Fruit fly (Drosophila melanogaster) whole organism: ENCODE data around the gene flr.

Experiments used
- CG8478 ChIP-seq: fragments of >200 bp; optimal IDR thresholded peaks from 2 replicates; lab custom pipeline; 2018; ENCODE audit warnings: inconsistent platforms
- Dll ChIP-seq: fragments of >200 bp; optimal IDR thresholded peaks from 2 replicates; lab custom pipeline; 2017
- EcR ChIP-seq, 2 experiments: fragments of >200 bp; optimal IDR thresholded peaks; 2 replicates each; lab custom pipeline; 2017; ENCODE audit warnings: missing biosample characterization in 2 of 2, missing genetic modification characterization in 2 of 2, missing genetic modification reagents in 2 of 2
- pan ChIP-seq: fragments of >200 bp; optimal IDR thresholded peaks from 2 replicates; lab custom pipeline; 2017
- psq ChIP-seq: fragments of >200 bp; optimal IDR thresholded peaks from 2 replicates; lab custom pipeline; 2017
- usp ChIP-seq: fragments of >200 bp; optimal IDR thresholded peaks from 2 replicates; lab custom pipeline; 2017; ENCODE audit warnings: missing biosample characterization, missing genetic modification characterization, mixed read lengths

The flr gene

dm6 chr3L:13403141-13403867 is 9.3 kb upstream of the flr start:
- TF ChIP-seq CG8478 (lab: Kevin White, UChicago) = no peak
- no peak for TF ChIP-seq Dll (lab: Kevin White, UChicago)
- no peak for TF ChIP-seq psq (lab: Kevin White, UChicago)
- TF ChIP-seq EcR (GFP tag; optimal IDR thresholded peaks at IDR 0.05; lab: Kevin White, UChicago) = no peak

dm6 chr3L:13406873-13407272 is 5.8 kb upstream of the flr start:
- TF ChIP-seq CG8478 (lab: Kevin White, UChicago) (no peak), usp (GFP tag; lab: Kevin White, UChicago) (no peak), pan (lab: Kevin White, UChicago) (no peak), psq (lab: Kevin White, UChicago) (no peak), Dll (lab: Kevin White, UChicago) (no peak), EcR (GFP tag; optimal IDR thresholded peaks at IDR 0.05; lab: Kevin White, UChicago) (no peak)

- TF ChIP-seq usp (GFP tag; lab: Kevin White, UChicago) = no peak
Measured at dm6 chr3L:13409809-13410521, 2.7 kb upstream of the flr start.

- TF ChIP-seq Dll (lab: Kevin White, UChicago) = no peak
- no peak for TF ChIP-seq CG8478 (lab: Kevin White, UChicago)
- TF ChIP-seq EcR (GFP tag; optimal IDR thresholded peaks at IDR 0.05; lab: Kevin White, UChicago) = no peak
- no peak for TF ChIP-seq usp (GFP tag; lab: Kevin White, UChicago)
- no peak for TF ChIP-seq psq (lab: Kevin White, UChicago)
- no peak for TF ChIP-seq pan (lab: Kevin White, UChicago)
Measured at dm6 chr3L:13410999-13411398, 1.6 kb upstream of the flr start.

- TF ChIP-seq usp (GFP tag; lab: Kevin White, UChicago) (no peak), CG8478 (lab: Kevin White, UChicago) (no peak), Dll (lab: Kevin White, UChicago) (no peak), EcR (GFP tag; optimal IDR thresholded peaks at IDR 0.05; lab: Kevin White, UChicago) (no peak), pan (lab: Kevin White, UChicago) (no peak), psq (lab: Kevin White, UChicago) (no peak)
Measured at dm6 chr3L:13412886-13413224, 212 bp downstream of the flr start.

- TF ChIP-seq EcR (GFP tag; optimal IDR thresholded peaks at IDR 0.05; lab: Kevin White, UChicago) (no peak), pan (lab: Kevin White, UChicago) (no peak), Dll (lab: Kevin White, UChicago) (no peak), CG8478 (lab: Kevin White, UChicago) (no peak), psq (lab: Kevin White, UChicago) (no peak), usp (GFP tag; lab: Kevin White, UChicago) (no peak)
Measured at dm6 chr3L:13420212-13420611, 7.6 kb downstream of the flr start.

dm6 chr3L:13422286-13422787 is 9.7 kb downstream of the flr start, which contains the start of gene CG32121:
TSS of gene CG32121 (minus strand) at chr3L:13422336.
- no peak for TF ChIP-seq CG8478 (lab: Kevin White, UChicago)
- TF ChIP-seq Dll (lab: Kevin White, UChicago) = no peak
- TF ChIP-seq psq (lab: Kevin White, UChicago) = no peak
- no peak for TF ChIP-seq usp (GFP tag; lab: Kevin White, UChicago)
- no peak for TF ChIP-seq EcR (GFP tag; optimal IDR thresholded peaks at IDR 0.05; lab: Kevin White, UChicago)
- TF ChIP-seq pan (lab: Kevin White, UChicago) = no peak

- TF ChIP-seq EcR (GFP tag; optimal IDR thresholded peaks at IDR 0.05; lab: Kevin White, UChicago) (no peak), psq (lab: Kevin White, UChicago) (no peak), pan (lab: Kevin White, UChicago) (no peak), usp (GFP tag; lab: Kevin White, UChicago) (no peak), CG8478 (lab: Kevin White, UChicago) (no peak), Dll (lab: Kevin White, UChicago) (no peak)
Measured at dm6 chr3L:13424068-13424467, 11.4 kb downstream of the flr start, which contains the start of gene CG33263. TSS of gene CG33263 (minus strand) at chr3L:13424168.

- TF ChIP-seq Dll (lab: Kevin White, UChicago) (no peak), EcR (GFP tag; optimal IDR thresholded peaks at IDR 0.05; lab: Kevin White, UChicago) (no peak), usp (GFP tag; lab: Kevin White, UChicago) (no peak), pan (lab: Kevin White, UChicago) (no peak), CG8478 (lab: Kevin White, UChicago) (no peak), psq (lab: Kevin White, UChicago) (no peak)
Measured at dm6 chr3L:13425571-13425970, 12.9 kb downstream of the flr start, which contains the start of gene CG14106. TSS of gene CG14106 (minus strand) at chr3L:13425671.

- TF ChIP-seq EcR (GFP tag; optimal IDR thresholded peaks at IDR 0.05; lab: Kevin White, UChicago) (no peak), Dll (lab: Kevin White, UChicago) (no peak), psq (lab: Kevin White, UChicago) (no peak), CG8478 (lab: Kevin White, UChicago) (no peak), usp (GFP tag; lab: Kevin White, UChicago) (no peak), pan (lab: Kevin White, UChicago) (no peak)
Measured at dm6 chr3L:13426573-13426972, 13.9 kb downstream of the flr start, which contains the start of gene CG14105. TSS of gene CG14105 (minus strand) at chr3L:13426673.

dm6 chr3L:13430171-13430570 is 17.5 kb downstream of the flr start:
- TF ChIP-seq CG8478 (lab: Kevin White, UChicago) (no peak), usp (GFP tag; lab: Kevin White, UChicago) (no peak), psq (lab: Kevin White, UChicago) (no peak), pan (lab: Kevin White, UChicago) (no peak), EcR (GFP tag; optimal IDR thresholded peaks at IDR 0.05; lab: Kevin White, UChicago) (no peak), Dll (lab: Kevin White, UChicago) (no peak)
